Worm (Caenorhabditis elegans) whole organism, L3 larva: ENCODE results near the gene F59A7.5.

Source experiments
- ceh-16 ChIP-seq: sonication (generic microtip); optimal IDR thresholded peaks from 2 replicates; lab custom pipeline; 2017; ENCODE audit warnings: missing biosample characterization, missing genetic modification characterization
- ceh-82 ChIP-seq: fragments of 150-350 bp; optimal IDR thresholded peaks from 2 replicates; lab custom pipeline; 2014; ENCODE audit warnings: missing biosample characterization, missing genetic modification characterization
- elt-1 ChIP-seq: fragments of 150-350 bp; optimal IDR thresholded peaks from 2 replicates; lab custom pipeline; 2014; ENCODE audit warnings: missing biosample characterization, missing genetic modification characterization
- mdl-1 ChIP-seq: fragments of 150-350 bp; optimal IDR thresholded peaks from 2 replicates; lab custom pipeline; 2014; ENCODE audit warnings: missing biosample characterization, missing genetic modification characterization
- nfya-1 ChIP-seq: sonication (generic microtip); optimal IDR thresholded peaks from 2 replicates; lab custom pipeline; 2017; ENCODE audit warnings: missing genetic modification characterization, mild to moderate bottlenecking, missing compliant biosample characterization, antibody characterized with exemption, moderate library complexity; ENCODE audit not compliant: insufficient read depth
- nhr-23 ChIP-seq: fragments of 150-350 bp; optimal IDR thresholded peaks from 2 replicates; lab custom pipeline; 2014; ENCODE audit warnings: missing biosample characterization, missing genetic modification reagents, missing genetic modification characterization
- nhr-76 ChIP-seq: fragments of 150-350 bp; sonication (generic microtip); optimal IDR thresholded peaks from 5 replicates; lab custom pipeline; 2014; ENCODE audit warnings: missing biosample characterization, missing genetic modification characterization
- pqm-1 ChIP-seq: fragments of 150-350 bp; optimal IDR thresholded peaks from 2 replicates; lab custom pipeline; 2017; ENCODE audit warnings: missing biosample characterization, missing genetic modification characterization, inconsistent platforms
- zag-1 ChIP-seq: fragments of 150-350 bp; optimal IDR thresholded peaks from 2 replicates; lab custom pipeline; 2014; ENCODE audit warnings: missing biosample characterization, missing genetic modification characterization

DNA sequence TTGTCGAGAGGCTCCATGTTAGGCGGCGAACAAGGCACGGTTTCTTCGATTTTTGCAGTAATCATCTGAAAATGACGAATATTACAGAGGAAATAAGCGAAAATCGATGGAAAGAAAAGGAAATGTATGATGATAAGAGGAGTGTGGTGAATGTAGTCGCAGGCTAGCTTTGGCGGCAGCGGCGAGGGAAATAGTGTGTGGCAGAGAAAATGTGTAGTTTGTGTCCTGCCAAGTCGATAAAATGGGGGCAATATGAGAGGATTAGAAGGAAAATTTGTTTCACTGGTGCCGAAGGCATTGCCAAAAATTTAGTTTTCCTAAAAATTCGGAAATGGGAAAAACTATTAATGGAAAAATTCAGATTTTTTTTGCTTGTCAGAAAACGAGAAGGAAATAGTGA is 44.3 kb downstream of the F59A7.5 start, which contains the start of gene nhr-86:
- TF ChIP-seq ceh-82 (tag; lab: Kevin White, UChicago): no peak
- TF ChIP-seq nhr-76 (tag; lab: Kevin White, UChicago): no peak
- no peak for TF ChIP-seq ceh-16
- TF ChIP-seq elt-1: no peak
- TF ChIP-seq nfya-1 (tag; lab: Kevin White, UChicago): peak; percentile 18
- no peak for TF ChIP-seq zag-1 (tag; lab: Kevin White, UChicago)
- TF ChIP-seq nhr-23 (tag; lab: Kevin White, UChicago): no peak
- no peak for TF ChIP-seq mdl-1 (tag; lab: Kevin White, UChicago)
- no peak for TF ChIP-seq pqm-1 (tag; lab: Kevin White, UChicago)
